Fruit fly (Drosophila melanogaster) whole organism: ENCODE measurements around the gene Cad74A.

Source experiments
- CG8478 ChIP-seq: fragments of >200 bp; optimal IDR thresholded peaks from 2 replicates; lab custom pipeline; 2018; ENCODE audit warnings: inconsistent platforms
- Dll ChIP-seq: fragments of >200 bp; optimal IDR thresholded peaks from 2 replicates; lab custom pipeline; 2017
- EcR ChIP-seq, 2 experiments: fragments of >200 bp; optimal IDR thresholded peaks; 2 replicates each; lab custom pipeline; 2017; ENCODE audit warnings: missing biosample characterization in 2 of 2, missing genetic modification characterization in 2 of 2, missing genetic modification reagents in 2 of 2
- pan ChIP-seq: fragments of >200 bp; optimal IDR thresholded peaks from 2 replicates; lab custom pipeline; 2017
- psq ChIP-seq: fragments of >200 bp; optimal IDR thresholded peaks from 2 replicates; lab custom pipeline; 2017
- usp ChIP-seq: fragments of >200 bp; optimal IDR thresholded peaks from 2 replicates; lab custom pipeline; 2017; ENCODE audit warnings: missing biosample characterization, missing genetic modification characterization, mixed read lengths

Gene Cad74A

DNA sequence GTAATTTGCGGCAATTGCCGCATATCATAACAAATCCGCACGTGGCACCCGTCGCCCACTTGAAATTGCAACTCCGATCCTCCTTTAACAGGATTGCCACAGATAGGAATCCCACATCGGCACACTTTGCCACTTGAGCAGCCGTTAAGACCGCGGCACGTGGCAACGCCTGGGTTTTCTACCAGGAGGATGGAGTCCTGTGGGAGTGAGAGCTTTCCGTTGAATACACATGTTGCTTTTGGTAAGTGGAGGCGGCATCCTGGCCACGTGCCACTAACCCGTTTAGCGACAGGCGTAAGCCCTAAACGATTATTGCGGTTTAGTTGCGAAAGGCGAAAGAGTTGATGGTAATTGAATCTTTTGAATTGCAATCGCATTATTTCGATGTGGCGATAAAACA is 20.8 kb downstream of the Cad74A start:
- TF ChIP-seq pan (lab: Kevin White, UChicago) (no peak), usp (GFP tag; lab: Kevin White, UChicago) (no peak), EcR (GFP tag; optimal IDR thresholded peaks at IDR 0.05; lab: Kevin White, UChicago) (no peak), psq (lab: Kevin White, UChicago) (no peak), CG8478 (lab: Kevin White, UChicago) (no peak), Dll (lab: Kevin White, UChicago) (no peak)

- no peak for TF ChIP-seq psq (lab: Kevin White, UChicago)
- no peak for TF ChIP-seq usp (GFP tag; lab: Kevin White, UChicago)
- no peak for TF ChIP-seq EcR (GFP tag; optimal IDR thresholded peaks at IDR 0.05; lab: Kevin White, UChicago)
- TF ChIP-seq Dll (lab: Kevin White, UChicago), result no peak
- no peak for TF ChIP-seq CG8478 (lab: Kevin White, UChicago)
- no peak for TF ChIP-seq pan (lab: Kevin White, UChicago)
Measured at dm6 chr3L:17357431-17357830, 21.9 kb downstream of the Cad74A start.

DNA sequence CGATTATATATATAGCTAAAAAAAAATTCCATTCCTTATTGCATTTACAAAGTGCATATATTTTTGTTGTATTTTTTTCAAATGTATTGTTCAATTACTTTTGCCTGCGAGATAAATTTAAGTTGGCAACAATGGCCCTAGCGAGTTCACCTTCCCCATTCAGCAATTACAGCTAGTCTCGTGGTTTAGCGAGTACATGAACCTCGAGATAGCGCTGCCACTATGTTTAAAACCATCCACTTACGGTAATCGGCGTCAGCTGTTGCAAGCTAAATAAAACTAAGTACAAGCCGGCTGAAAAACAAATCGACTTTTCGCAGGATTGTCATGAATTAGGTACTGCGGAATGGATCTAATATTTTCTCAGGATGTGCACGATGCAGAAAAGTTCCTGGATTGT is 26.5 kb downstream of the Cad74A start:
- no peak for TF ChIP-seq psq (lab: Kevin White, UChicago)
- no peak for TF ChIP-seq CG8478 (lab: Kevin White, UChicago)
- no peak for TF ChIP-seq usp (GFP tag; lab: Kevin White, UChicago)
- TF ChIP-seq pan (lab: Kevin White, UChicago), result no peak
- TF ChIP-seq EcR (GFP tag; optimal IDR thresholded peaks at IDR 0.05; lab: Kevin White, UChicago), result no peak
- no peak for TF ChIP-seq Dll (lab: Kevin White, UChicago)

- TF ChIP-seq CG8478 (lab: Kevin White, UChicago) (no peak), pan (lab: Kevin White, UChicago) (no peak), EcR (GFP tag; optimal IDR thresholded peaks at IDR 0.05; lab: Kevin White, UChicago) (no peak), usp (GFP tag; lab: Kevin White, UChicago) (no peak)
Measured at dm6 chr3L:17351522-17351921, 27.8 kb downstream of the Cad74A start, which contains the start of gene CG7692. Gene CG7692 (plus strand): TSS chr3L:17351822.

DNA sequence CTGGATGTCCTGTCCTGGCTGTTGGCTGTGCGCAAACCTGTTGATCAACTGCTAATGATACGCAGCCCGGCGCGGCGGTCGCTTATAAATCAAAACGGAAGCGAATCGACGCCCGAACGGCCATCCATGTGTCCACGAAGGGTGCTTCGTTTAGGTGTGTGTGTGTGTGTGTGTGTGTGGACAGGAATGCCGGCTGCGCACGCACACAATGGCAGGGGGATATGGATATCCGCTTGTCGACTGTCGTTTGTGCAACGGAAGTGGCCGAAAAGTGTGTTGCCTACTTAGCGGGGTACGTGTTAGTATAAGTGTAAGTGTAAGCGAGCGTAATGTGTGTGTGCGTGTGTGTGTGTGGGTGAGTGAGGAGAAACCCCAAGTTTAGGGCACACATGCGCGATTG is 29.7 kb downstream of the Cad74A start, which contains the start of gene Mip:
Gene Mip (minus strand): TSS at position 63 of the 400 bp plus-strand sequence.
- no peak for TF ChIP-seq EcR (GFP tag; optimal IDR thresholded peaks at IDR 0.05; lab: Kevin White, UChicago)
- TF ChIP-seq usp (GFP tag; lab: Kevin White, UChicago), result no peak
- no peak for TF ChIP-seq Dll (lab: Kevin White, UChicago)
- no peak for TF ChIP-seq pan (lab: Kevin White, UChicago)
- no peak for TF ChIP-seq psq (lab: Kevin White, UChicago)
- no peak for TF ChIP-seq CG8478 (lab: Kevin White, UChicago)

- TF ChIP-seq psq (lab: Kevin White, UChicago) (no peak), EcR (GFP tag; optimal IDR thresholded peaks at IDR 0.05; lab: Kevin White, UChicago) (no peak), Dll (lab: Kevin White, UChicago) (no peak), pan (lab: Kevin White, UChicago) (no peak), CG8478 (lab: Kevin White, UChicago) (no peak), usp (GFP tag; lab: Kevin White, UChicago) (no peak)
Measured at dm6 chr3L:17346393-17346792, 32.9 kb downstream of the Cad74A start.

dm6 chr3L:17344596-17344995 is 34.7 kb downstream of the Cad74A start, which contains the start of gene brv2:
Gene brv2 (minus strand): TSS chr3L:17344696.
- TF ChIP-seq Dll (lab: Kevin White, UChicago), result no peak
- no peak for TF ChIP-seq pan (lab: Kevin White, UChicago)
- no peak for TF ChIP-seq EcR (GFP tag; optimal IDR thresholded peaks at IDR 0.05; lab: Kevin White, UChicago)
- no peak for TF ChIP-seq usp (GFP tag; lab: Kevin White, UChicago)
- no peak for TF ChIP-seq CG8478 (lab: Kevin White, UChicago)
- TF ChIP-seq psq (lab: Kevin White, UChicago), result no peak

dm6 chr3L:17341216-17341615 is 38.1 kb downstream of the Cad74A start, which contains the start of gene CG13727:
Gene CG13727 (minus strand): TSS chr3L:17341316.
- TF ChIP-seq psq (lab: Kevin White, UChicago), result no peak
- no peak for TF ChIP-seq pan (lab: Kevin White, UChicago)
- TF ChIP-seq CG8478 (lab: Kevin White, UChicago), result no peak
- TF ChIP-seq usp (GFP tag; lab: Kevin White, UChicago), result no peak
- no peak for TF ChIP-seq EcR (GFP tag; optimal IDR thresholded peaks at IDR 0.05; lab: Kevin White, UChicago)
- TF ChIP-seq Dll (lab: Kevin White, UChicago), result no peak

DNA sequence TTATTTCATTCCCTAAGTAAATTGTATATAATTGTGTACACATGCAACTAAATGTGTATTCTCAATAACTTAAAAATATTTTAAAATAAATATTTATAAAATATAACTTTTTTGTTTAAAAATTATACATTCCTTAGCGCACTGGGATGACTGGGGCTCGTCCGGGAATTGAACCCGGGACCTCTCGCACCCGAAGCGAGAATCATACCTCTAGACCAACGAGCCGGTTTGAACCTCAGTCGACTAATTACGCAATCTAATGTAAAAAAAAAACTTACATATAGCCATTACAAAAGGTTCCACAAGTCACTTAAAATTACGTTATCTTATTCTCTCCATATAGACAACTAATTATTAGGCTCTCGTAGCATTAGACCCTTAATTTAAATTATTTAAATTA is 39.6 kb downstream of the Cad74A start:
- no peak for TF ChIP-seq CG8478 (lab: Kevin White, UChicago)
- no peak for TF ChIP-seq Dll (lab: Kevin White, UChicago)
- TF ChIP-seq pan (lab: Kevin White, UChicago), result no peak
- TF ChIP-seq EcR (GFP tag; optimal IDR thresholded peaks at IDR 0.05; lab: Kevin White, UChicago), result no peak
- TF ChIP-seq usp (GFP tag; lab: Kevin White, UChicago), result no peak
- TF ChIP-seq psq (lab: Kevin White, UChicago), result no peak

dm6 chr3L:17339122-17339521 is 40.2 kb downstream of the Cad74A start, which contains the start of gene CG6479:
Gene CG6479 (minus strand): TSS chr3L:17339262.
- TF ChIP-seq CG8478 (lab: Kevin White, UChicago) (no peak), Dll (lab: Kevin White, UChicago) (no peak), usp (GFP tag; lab: Kevin White, UChicago) (no peak), psq (lab: Kevin White, UChicago) (no peak), pan (lab: Kevin White, UChicago) (no peak), EcR (GFP tag; optimal IDR thresholded peaks at IDR 0.05; lab: Kevin White, UChicago) (no peak)

DNA sequence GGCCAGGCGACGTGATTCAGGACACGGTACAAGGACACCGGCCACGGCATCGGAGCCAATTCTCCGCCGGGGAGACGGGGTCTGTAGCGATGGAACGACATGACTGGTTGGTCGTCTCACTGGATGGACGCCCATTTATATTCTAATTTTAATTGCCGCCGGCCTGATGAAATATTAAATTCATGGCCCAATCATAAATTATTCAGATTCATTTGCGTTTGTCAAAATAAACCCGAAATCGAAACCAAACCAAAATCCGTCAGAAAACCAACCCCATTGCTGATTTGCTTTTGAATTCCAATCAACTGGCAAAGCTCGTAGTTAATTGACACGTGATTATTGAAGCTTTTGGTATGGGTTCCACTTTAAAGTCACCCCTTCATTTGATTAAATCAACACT is 50.3 kb downstream of the Cad74A start, which contains the start of gene Or74a:
Gene Or74a (minus strand): TSS at position 101 of the 400 bp plus-strand sequence.
- TF ChIP-seq Dll (lab: Kevin White, UChicago), result no peak
- no peak for TF ChIP-seq usp (GFP tag; lab: Kevin White, UChicago)
- TF ChIP-seq pan (lab: Kevin White, UChicago), result no peak
- TF ChIP-seq EcR (GFP tag; optimal IDR thresholded peaks at IDR 0.05; lab: Kevin White, UChicago), result no peak
- no peak for TF ChIP-seq CG8478 (lab: Kevin White, UChicago)
- TF ChIP-seq psq (lab: Kevin White, UChicago), result no peak
